Worm (Caenorhabditis elegans) whole organism, L2 larva: ENCODE data around the gene pqn-36.

ENCODE experiments used
- C34F6.9 ChIP-seq: fragments of 150-350 bp; optimal IDR thresholded peaks from 2 replicates; lab custom pipeline; 2014; ENCODE audit warnings: missing biosample characterization, missing genetic modification characterization
- F13H6.1 ChIP-seq: sonication (generic microtip); optimal IDR thresholded peaks from 2 replicates; lab custom pipeline; 2016; ENCODE audit warnings: missing genetic modification characterization, missing compliant biosample characterization
- R02D3.7 ChIP-seq: fragments of 150-350 bp; optimal IDR thresholded peaks from 2 replicates; lab custom pipeline; 2014; ENCODE audit warnings: missing biosample characterization, missing genetic modification characterization
- ZK546.5 ChIP-seq: sonication (generic microtip); optimal IDR thresholded peaks from 2 replicates; lab custom pipeline; 2017; ENCODE audit warnings: missing biosample characterization, missing genetic modification characterization
- alr-1 ChIP-seq: fragments of 150-350 bp; optimal IDR thresholded peaks from 2 replicates; lab custom pipeline; 2014; ENCODE audit warnings: missing biosample characterization, missing genetic modification characterization
- aly-2 ChIP-seq: fragments of 150-350 bp; optimal IDR thresholded peaks from 2 replicates; lab custom pipeline; 2014; ENCODE audit warnings: missing biosample characterization, missing genetic modification characterization
- ama-1 ChIP-seq: fragments of 150-350 bp; optimal IDR thresholded peaks from 2 replicates; lab custom pipeline; 2018; ENCODE audit warnings: inconsistent platforms
- blmp-1 ChIP-seq: sonication (generic microtip); optimal IDR thresholded peaks from 2 replicates; lab custom pipeline; 2017; ENCODE audit warnings: missing genetic modification characterization, mild to moderate bottlenecking, missing compliant biosample characterization, antibody characterized with exemption, moderate library complexity; ENCODE audit not compliant: insufficient read depth
- ceh-82 ChIP-seq: fragments of 150-350 bp; optimal IDR thresholded peaks from 2 replicates; lab custom pipeline; 2014; ENCODE audit warnings: missing biosample characterization, missing genetic modification characterization
- crh-2 ChIP-seq: sonication (generic microtip); optimal IDR thresholded peaks from 2 replicates; lab custom pipeline; 2017; ENCODE audit warnings: missing biosample characterization, missing genetic modification characterization
- dmd-4 ChIP-seq: sonication (generic microtip); optimal IDR thresholded peaks from 2 replicates; lab custom pipeline; 2017; ENCODE audit warnings: missing biosample characterization, missing genetic modification characterization
- egl-27 ChIP-seq: sonication (generic microtip); optimal IDR thresholded peaks from 3 replicates; lab custom pipeline; 2017; ENCODE audit warnings: missing biosample characterization, missing genetic modification reagents, missing genetic modification characterization
- elt-3 ChIP-seq: sonication (generic microtip); optimal IDR thresholded peaks from 2 replicates; lab custom pipeline; 2017; ENCODE audit warnings: missing biosample characterization, missing genetic modification characterization
- fos-1 ChIP-seq: fragments of 150-350 bp; optimal IDR thresholded peaks from 2 replicates; lab custom pipeline; 2014; ENCODE audit warnings: missing biosample characterization, missing genetic modification characterization
- gmeb-1 ChIP-seq: fragments of 150-350 bp; optimal IDR thresholded peaks from 2 replicates; lab custom pipeline; 2014; ENCODE audit warnings: missing biosample characterization, missing genetic modification characterization
- lin-11 ChIP-seq: fragments of 150-350 bp; sonication (generic microtip); optimal IDR thresholded peaks from 2 replicates; lab custom pipeline; 2014; ENCODE audit warnings: missing biosample characterization, missing genetic modification characterization, inconsistent platforms, mixed read lengths
- lin-13 ChIP-seq: fragments of 150-350 bp; optimal IDR thresholded peaks from 2 replicates; lab custom pipeline; 2014; ENCODE audit warnings: missing biosample characterization, missing genetic modification reagents, missing genetic modification characterization
- lsy-2 ChIP-seq, 2 experiments: fragments of 150-350 bp in 1 of 2; sonication (generic microtip) in 1 of 2; optimal IDR thresholded peaks; 2 replicates each; lab custom pipeline; 2014 to 2017; ENCODE audit warnings: missing biosample characterization in 2 of 2, missing genetic modification characterization in 2 of 2
- mbf-1 ChIP-seq: sonication (generic microtip); optimal IDR thresholded peaks from 2 replicates; lab custom pipeline; 2017; ENCODE audit warnings: missing biosample characterization, missing genetic modification characterization
- mdl-1 ChIP-seq, 2 experiments: fragments of 150-350 bp in 1 of 2; sonication (generic microtip) in 1 of 2; optimal IDR thresholded peaks; 2 replicates each; lab custom pipeline; 2017; ENCODE audit warnings: missing biosample characterization in 2 of 2, missing genetic modification characterization in 2 of 2
- nhr-10 ChIP-seq: sonication (generic microtip); optimal IDR thresholded peaks from 2 replicates; lab custom pipeline; 2017; ENCODE audit warnings: missing biosample characterization, missing genetic modification characterization
- nhr-12 ChIP-seq: fragments of 150-350 bp; optimal IDR thresholded peaks from 2 replicates; lab custom pipeline; 2014; ENCODE audit warnings: missing biosample characterization, missing genetic modification characterization
- nhr-129 ChIP-seq: fragments of 150-350 bp; optimal IDR thresholded peaks from 2 replicates; lab custom pipeline; 2014; ENCODE audit warnings: missing biosample characterization, missing genetic modification characterization
- nhr-21 ChIP-seq: fragments of 150-350 bp; optimal IDR thresholded peaks from 2 replicates; lab custom pipeline; 2014; ENCODE audit warnings: missing biosample characterization, missing genetic modification characterization
- nhr-23 ChIP-seq: fragments of 150-350 bp; optimal IDR thresholded peaks from 2 replicates; lab custom pipeline; 2014; ENCODE audit warnings: missing biosample characterization, missing genetic modification reagents, missing genetic modification characterization
- nhr-237 ChIP-seq: fragments of 150-350 bp; optimal IDR thresholded peaks from 2 replicates; lab custom pipeline; 2014; ENCODE audit warnings: missing biosample characterization, missing genetic modification characterization
- nhr-25 ChIP-seq: fragments of 150-350 bp; sonication (generic microtip); optimal IDR thresholded peaks from 3 replicates; lab custom pipeline; 2014; ENCODE audit warnings: missing biosample characterization, missing genetic modification characterization
- nhr-6 ChIP-seq: fragments of 150-350 bp; optimal IDR thresholded peaks from 2 replicates; lab custom pipeline; 2014; ENCODE audit warnings: missing biosample characterization, missing genetic modification characterization
- peb-1 ChIP-seq: fragments of 150-350 bp; optimal IDR thresholded peaks from 2 replicates; lab custom pipeline; 2014; ENCODE audit warnings: missing biosample characterization, missing genetic modification characterization
- sem-4 ChIP-seq: fragments of 150-350 bp; optimal IDR thresholded peaks from 2 replicates; lab custom pipeline; 2014; ENCODE audit warnings: missing biosample characterization, missing genetic modification reagents, missing genetic modification characterization
- sma-3 ChIP-seq: sonication (generic microtip); optimal IDR thresholded peaks from 2 replicates; lab custom pipeline; 2016; ENCODE audit warnings: missing genetic modification reagents, missing genetic modification characterization, missing compliant biosample characterization
- sma-9 ChIP-seq, 2 experiments: fragments of 150-350 bp in 1 of 2; sonication (generic microtip) in 1 of 2; optimal IDR thresholded peaks; 2 replicates each; lab custom pipeline; 2014 to 2016; ENCODE audit warnings: missing genetic modification characterization in 2 of 2, mild to moderate bottlenecking in 1 of 2, missing biosample characterization in 1 of 2, missing compliant biosample characterization in 1 of 2, missing genetic modification reagents in 1 of 2, moderate library complexity in 1 of 2
- snpc-4 ChIP-seq: fragments of 150-350 bp; optimal IDR thresholded peaks from 2 replicates; lab custom pipeline; 2014; ENCODE audit warnings: missing biosample characterization, missing genetic modification characterization
- unc-55 ChIP-seq: fragments of 150-350 bp; sonication (generic microtip); optimal IDR thresholded peaks from 3 replicates; lab custom pipeline; 2014; ENCODE audit warnings: missing biosample characterization, missing genetic modification reagents, missing genetic modification characterization
- unc-62 ChIP-seq: fragments of 150-350 bp; optimal IDR thresholded peaks from 2 replicates; lab custom pipeline; 2014; ENCODE audit warnings: missing biosample characterization, missing genetic modification reagents, missing genetic modification characterization
- ztf-1 ChIP-seq: fragments of 200-800 bp; sonication (Bioruptor generic); conservative IDR thresholded peaks from 2 replicates; pipeline ENCODE4 v1.3.6; 2022; ENCODE audit warnings: missing genetic modification characterization, missing compliant biosample characterization
- ztf-11 ChIP-seq: sonication (generic microtip); optimal IDR thresholded peaks from 2 replicates; lab custom pipeline; 2017; ENCODE audit warnings: missing biosample characterization, missing genetic modification characterization
- ztf-4 ChIP-seq: fragments of 150-350 bp; optimal IDR thresholded peaks from 2 replicates; lab custom pipeline; 2014; ENCODE audit warnings: missing biosample characterization, missing genetic modification characterization

The pqn-36 gene

ce11 chrX:15381486-15381885 lies 33.8 kb downstream of the pqn-36 start:
- TF ChIP-seq blmp-1 (tag; lab: Kevin White, UChicago) (no peak), sma-9 (GFP tag; optimal IDR thresholded peaks at IDR 0.05; lab: Kevin White, UChicago) (peak; percentile 12), sma-9 (tag; optimal IDR thresholded peaks at IDR 0.05; lab: Kevin White, UChicago) (no peak), F13H6.1 (tag; lab: Kevin White, UChicago) (peak; percentile 13)
- TF ChIP-seq, all 48 proteins: peak for 2

DNA sequence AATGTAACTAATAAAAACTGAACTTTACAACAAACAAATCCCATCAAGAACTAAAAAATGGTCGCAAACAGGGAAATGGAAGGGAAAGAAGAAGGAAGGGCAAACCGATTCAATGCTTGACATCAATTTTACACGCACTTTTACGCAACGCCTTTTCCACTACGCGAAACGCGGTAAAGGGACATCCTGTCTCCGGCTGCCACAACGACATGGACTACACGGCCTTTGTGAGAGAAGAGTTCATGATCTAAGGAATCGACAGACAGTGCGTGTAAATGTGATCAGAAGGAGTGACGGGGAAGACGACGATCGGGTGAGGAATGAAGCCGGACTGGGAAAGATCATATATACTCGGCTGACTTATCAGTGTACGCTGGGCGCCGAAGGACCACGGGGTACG lies 34.9 kb downstream of the pqn-36 start:
- no peak for TF ChIP-seq ZK546.5 (tag; lab: Kevin White, UChicago)
- no peak for TF ChIP-seq lin-13 (GFP tag; lab: Kevin White, UChicago)
- no peak for TF ChIP-seq sem-4 (tag; lab: Kevin White, UChicago)
- TF ChIP-seq nhr-21, result peak; percentile 63
- no peak for TF ChIP-seq gmeb-1 (tag; lab: Kevin White, UChicago)
- no peak for TF ChIP-seq mdl-1 (tag; optimal IDR thresholded peaks at IDR 0.05; lab: Kevin White, UChicago)
- no peak for TF ChIP-seq unc-55 (GFP tag; lab: Kevin White, UChicago)
- TF ChIP-seq elt-3, result no peak

- TF ChIP-seq ceh-82 (tag; lab: Kevin White, UChicago) (no peak), F13H6.1 (tag; lab: Kevin White, UChicago) (no peak), mbf-1 (tag; lab: Kevin White, UChicago) (no peak), sma-9 (GFP tag; optimal IDR thresholded peaks at IDR 0.05; lab: Kevin White, UChicago) (peak; percentile 30), sma-9 (tag; optimal IDR thresholded peaks at IDR 0.05; lab: Kevin White, UChicago) (no peak), crh-2 (peak; percentile 13), peb-1 (tag; lab: Kevin White, UChicago) (no peak), nhr-12 (tag; lab: Kevin White, UChicago) (no peak), nhr-25 (tag; lab: Kevin White, UChicago) (peak; percentile 82), lin-11 (tag; lab: Kevin White, UChicago) (no peak), unc-55 (GFP tag; lab: Kevin White, UChicago) (no peak), ama-1 (lab: Kevin White, UChicago) (no peak), nhr-237 (tag; lab: Kevin White, UChicago) (no peak), sma-3 (no peak), ztf-4 (no peak)
Observed at ce11 chrX:15379882-15380281, 35.4 kb downstream of the pqn-36 start.

DNA sequence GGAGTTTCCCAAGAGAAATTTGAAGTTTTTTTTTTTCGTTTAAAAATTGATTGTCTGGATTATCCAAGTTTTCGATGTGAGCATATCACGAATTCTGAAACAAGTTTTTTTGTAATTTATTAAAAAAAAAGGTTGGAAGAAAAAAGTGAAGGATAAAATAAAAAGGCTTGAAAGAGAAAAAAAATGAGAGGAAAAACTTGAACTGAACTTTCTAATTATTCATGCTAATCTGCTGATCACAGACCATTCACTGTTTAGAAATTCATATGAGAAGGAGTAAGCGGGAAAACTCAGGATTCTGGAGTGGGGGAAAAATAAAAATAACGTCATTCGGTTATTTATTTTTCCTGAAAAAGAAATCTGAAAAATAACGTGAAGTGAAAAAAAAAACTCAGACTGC lies 37.6 kb downstream of the pqn-36 start, which contains the start of gene svh-5:
svh-5 (minus strand) TSS at position 101 of the 400 bp plus-strand sequence.
- no peak for TF ChIP-seq nhr-21
- no peak for TF ChIP-seq lin-11 (tag; lab: Kevin White, UChicago)
- no peak for TF ChIP-seq ZK546.5 (tag; lab: Kevin White, UChicago)
- no peak for TF ChIP-seq crh-2
- no peak for TF ChIP-seq mdl-1 (tag; optimal IDR thresholded peaks at IDR 0.05; lab: Kevin White, UChicago)
- TF ChIP-seq ceh-82 (tag; lab: Kevin White, UChicago), result no peak
- no peak for TF ChIP-seq elt-3
- TF ChIP-seq nhr-6 (tag; lab: Kevin White, UChicago), result no peak
- no peak for TF ChIP-seq nhr-129 (tag; lab: Kevin White, UChicago)
- no peak for TF ChIP-seq R02D3.7 (tag; lab: Kevin White, UChicago)

ce11 chrX:15376580-15376979 lies 38.7 kb downstream of the pqn-36 start:
- no peak for TF ChIP-seq nhr-6 (tag; lab: Kevin White, UChicago)
- TF ChIP-seq ztf-11, result no peak
- no peak for TF ChIP-seq ztf-1 (GFP tag; lab: Robert Waterston, UW)
- no peak for TF ChIP-seq sem-4 (tag; lab: Kevin White, UChicago)
- TF ChIP-seq ama-1 (lab: Kevin White, UChicago), result no peak
- peak; percentile 19 for TF ChIP-seq gmeb-1 (tag; lab: Kevin White, UChicago)
- TF ChIP-seq fos-1 (tag; lab: Kevin White, UChicago), result peak; percentile 38
- no peak for TF ChIP-seq aly-2
- TF ChIP-seq nhr-129 (tag; lab: Kevin White, UChicago), result peak; percentile 61
- no peak for TF ChIP-seq nhr-21
- no peak for TF ChIP-seq nhr-23 (tag; lab: Kevin White, UChicago)
- no peak for TF ChIP-seq egl-27
- TF ChIP-seq elt-3, result no peak
- TF ChIP-seq blmp-1 (tag; lab: Kevin White, UChicago), result peak; percentile 42
- TF ChIP-seq dmd-4 (tag; lab: Kevin White, UChicago), result no peak
- TF ChIP-seq F13H6.1 (tag; lab: Kevin White, UChicago), result peak; percentile 72
- TF ChIP-seq mdl-1 (tag; optimal IDR thresholded peaks at IDR 0.05; lab: Kevin White, UChicago), result peak in 1 of 2 experiments; percentile 9
- TF ChIP-seq R02D3.7 (tag; lab: Kevin White, UChicago), result no peak
- TF ChIP-seq C34F6.9 (tag; lab: Kevin White, UChicago), result no peak
- TF ChIP-seq lsy-2 (tag; optimal IDR thresholded peaks at IDR 0.05; lab: Kevin White, UChicago), result peak in 1 of 2 experiments; percentile 20
- no peak for TF ChIP-seq peb-1 (tag; lab: Kevin White, UChicago)
- TF ChIP-seq sma-9 (GFP tag; optimal IDR thresholded peaks at IDR 0.05; lab: Kevin White, UChicago), result peak; percentile 46
- no peak for TF ChIP-seq sma-9 (tag; optimal IDR thresholded peaks at IDR 0.05; lab: Kevin White, UChicago)
- no peak for TF ChIP-seq nhr-25 (tag; lab: Kevin White, UChicago)
- TF ChIP-seq unc-62, result no peak
- no peak for TF ChIP-seq ztf-4
- TF ChIP-seq nhr-10 (tag; lab: Kevin White, UChicago), result no peak
- no peak for TF ChIP-seq alr-1 (tag; lab: Kevin White, UChicago)
- TF ChIP-seq snpc-4, result no peak
